Fruit fly (Drosophila melanogaster) whole organism, wandering third instar larva: ENCODE data around the gene PGRP-SD.

ENCODE experiments used
- Abd-B ChIP-seq: fragments of >200 bp; optimal IDR thresholded peaks from 2 replicates; lab custom pipeline; 2017; ENCODE audit warnings: missing biosample characterization, missing genetic modification characterization
- Vsx2 ChIP-seq: fragments of 200-300, 225-300 bp; sonication (Bioruptor generic); optimal IDR thresholded peaks from 2 replicates; lab custom pipeline; 2018; ENCODE audit warnings: missing biosample characterization, missing genetic modification characterization; ENCODE audit not compliant: partially characterized antibody
- brk ChIP-seq: fragments of 200-800 bp; sonication (Bioruptor generic); optimal IDR thresholded peaks from 2 replicates; lab custom pipeline; 2016; ENCODE audit warnings: missing biosample characterization, mild to moderate bottlenecking, missing genetic modification characterization
- dl ChIP-seq, 2 experiments: fragments of 175-275, 200-275 bp in 1 of 2; fragments of 200-275 bp in 1 of 2; sonication (Bioruptor generic); optimal IDR thresholded peaks; lab custom pipeline; 2018; ENCODE audit warnings: mild to moderate bottlenecking in 2 of 2, missing biosample characterization in 2 of 2, missing genetic modification characterization in 2 of 2, moderate library complexity in 2 of 2; ENCODE audit not compliant: partially characterized antibody in 2 of 2, insufficient read depth in 1 of 2
- lola ChIP-seq: fragments of >200 bp; optimal IDR thresholded peaks from 2 replicates; lab custom pipeline; 2017; ENCODE audit warnings: missing biosample characterization, missing genetic modification characterization
- psq ChIP-seq: fragments of 200-800 bp; sonication (Bioruptor generic); optimal IDR thresholded peaks from 3 replicates; lab custom pipeline; 2017; ENCODE audit warnings: missing biosample characterization, mild to moderate bottlenecking, missing genetic modification characterization, moderate library complexity
- sv ChIP-seq: fragments of 200-800 bp; sonication (Bioruptor generic); optimal IDR thresholded peaks from 3 replicates; lab custom pipeline; 2016; ENCODE audit warnings: missing biosample characterization, missing genetic modification characterization

dm6 chr3L:7650248-7650647, 732 bp upstream of the PGRP-SD start, which contains the start of gene CG32373:
- TF ChIP-seq Vsx2 (GFP tag; lab: Kevin White, UChicago) (no peak), brk (no peak), Abd-B (GFP tag; lab: Kevin White, UChicago) (no peak), psq (GFP tag; lab: Kevin White, UChicago) (no peak), dl (GFP tag; optimal IDR thresholded peaks at IDR 0.05; lab: Kevin White, UChicago; ENCODE audit: insufficient read depth in 1 of 2, partially characterized antibody in 2 of 2) (no peak), sv (GFP tag; lab: Kevin White, UChicago) (no peak), lola (GFP tag; lab: Kevin White, UChicago) (no peak)
